Worm (Caenorhabditis elegans): ENCODE data around the gene F17E9.18.

- TF ChIP-seq snpc-4 (tag; optimal IDR thresholded peaks at IDR 0.05) (no peak), nhr-12 (tag; optimal IDR thresholded peaks at IDR 0.05) (no peak), F13H6.1 (tag; optimal IDR thresholded peaks at IDR 0.05) (no peak)
These were observed 19.3 kb upstream of the F17E9.18 start, which contains the start of gene aagr-1 for ce11 chrIV:8366295-8366694.

Data from whole organism, L2 larva.